Worm (Caenorhabditis elegans) whole organism, L3 larva: ENCODE measurements around the gene B0001.5.

Experiments used
- R02D3.7 ChIP-seq: fragments of 150-350 bp; optimal IDR thresholded peaks from 2 replicates; lab custom pipeline; 2014; ENCODE audit warnings: missing biosample characterization, missing genetic modification characterization
- ZK546.5 ChIP-seq: sonication (generic microtip); optimal IDR thresholded peaks from 2 replicates; lab custom pipeline; 2017; ENCODE audit warnings: missing biosample characterization, missing genetic modification characterization
- aly-2 ChIP-seq: fragments of 150-350 bp; optimal IDR thresholded peaks from 2 replicates; lab custom pipeline; 2014; ENCODE audit warnings: missing biosample characterization, missing genetic modification characterization
- ama-1 ChIP-seq: fragments of 150-350 bp; optimal IDR thresholded peaks from 2 replicates; lab custom pipeline; 2018
- ceh-16 ChIP-seq: sonication (generic microtip); optimal IDR thresholded peaks from 2 replicates; lab custom pipeline; 2017; ENCODE audit warnings: missing biosample characterization, missing genetic modification characterization
- ceh-28 ChIP-seq: fragments of 150-350 bp; optimal IDR thresholded peaks from 2 replicates; lab custom pipeline; 2014; ENCODE audit warnings: missing biosample characterization, missing genetic modification reagents, missing genetic modification characterization
- daf-12 ChIP-seq: fragments of 150-350 bp; optimal IDR thresholded peaks from 2 replicates; lab custom pipeline; 2014; ENCODE audit warnings: missing biosample characterization, missing genetic modification reagents, missing genetic modification characterization
- egl-27 ChIP-seq: sonication (generic microtip); optimal IDR thresholded peaks from 4 replicates; lab custom pipeline; 2017; ENCODE audit warnings: missing biosample characterization, missing genetic modification reagents, missing genetic modification characterization
- egl-5 ChIP-seq: fragments of 150-350 bp; optimal IDR thresholded peaks from 2 replicates; lab custom pipeline; 2017; ENCODE audit warnings: missing biosample characterization, missing genetic modification reagents, missing genetic modification characterization, inconsistent platforms
- elt-1 ChIP-seq: fragments of 150-350 bp; optimal IDR thresholded peaks from 2 replicates; lab custom pipeline; 2014; ENCODE audit warnings: missing biosample characterization, missing genetic modification characterization
- eor-1 ChIP-seq, 2 experiments: fragments of 150-350 bp; optimal IDR thresholded peaks; 2 replicates each; lab custom pipeline; 2014 to 2018; ENCODE audit warnings: missing biosample characterization in 2 of 2, missing genetic modification characterization in 2 of 2
- fkh-2 ChIP-seq: fragments of 150-350 bp; optimal IDR thresholded peaks from 2 replicates; lab custom pipeline; 2014; ENCODE audit warnings: missing biosample characterization, missing genetic modification reagents, missing genetic modification characterization
- hmg-11 ChIP-seq: sonication (generic microtip); optimal IDR thresholded peaks from 2 replicates; lab custom pipeline; 2016; ENCODE audit warnings: missing genetic modification characterization, missing compliant biosample characterization
- jun-1 ChIP-seq: fragments of 150-350 bp; optimal IDR thresholded peaks from 2 replicates; lab custom pipeline; 2014; ENCODE audit warnings: missing biosample characterization, missing genetic modification reagents, missing genetic modification characterization
- lin-15B ChIP-seq: fragments of 150-350 bp; optimal IDR thresholded peaks from 2 replicates; lab custom pipeline; 2014; ENCODE audit warnings: missing biosample characterization, missing genetic modification characterization
- lin-39 ChIP-seq: fragments of 150-350 bp; optimal IDR thresholded peaks from 2 replicates; lab custom pipeline; 2018; ENCODE audit warnings: missing biosample characterization, missing genetic modification reagents, missing genetic modification characterization
- lsy-12 ChIP-seq: sonication (generic microtip); optimal IDR thresholded peaks from 2 replicates; lab custom pipeline; 2016; ENCODE audit warnings: mild to moderate bottlenecking, missing genetic modification characterization, missing compliant biosample characterization
- mdl-1 ChIP-seq: fragments of 150-350 bp; optimal IDR thresholded peaks from 2 replicates; lab custom pipeline; 2014; ENCODE audit warnings: missing biosample characterization, missing genetic modification characterization
- mml-1 ChIP-seq: fragments of 150-350 bp; sonication (generic microtip); optimal IDR thresholded peaks from 3 replicates; lab custom pipeline; 2014; ENCODE audit warnings: missing biosample characterization, missing genetic modification characterization
- nfya-1 ChIP-seq: sonication (generic microtip); optimal IDR thresholded peaks from 2 replicates; lab custom pipeline; 2017; ENCODE audit warnings: missing genetic modification characterization, mild to moderate bottlenecking, missing compliant biosample characterization, antibody characterized with exemption, moderate library complexity; ENCODE audit not compliant: insufficient read depth
- nhr-11 ChIP-seq: fragments of 150-350 bp; optimal IDR thresholded peaks from 2 replicates; lab custom pipeline; 2014; ENCODE audit warnings: missing biosample characterization, missing genetic modification characterization
- nhr-237 ChIP-seq: fragments of 150-350 bp; optimal IDR thresholded peaks from 2 replicates; lab custom pipeline; 2014; ENCODE audit warnings: missing biosample characterization, missing genetic modification characterization
- nhr-25 ChIP-seq: sonication (generic microtip); optimal IDR thresholded peaks from 2 replicates; lab custom pipeline; 2017; ENCODE audit warnings: missing biosample characterization, missing genetic modification characterization
- nhr-28 ChIP-seq: fragments of 150-350 bp; optimal IDR thresholded peaks from 2 replicates; lab custom pipeline; 2014; ENCODE audit warnings: missing biosample characterization, missing genetic modification characterization
- nhr-67 ChIP-seq: fragments of 150-350 bp; optimal IDR thresholded peaks from 2 replicates; lab custom pipeline; 2014; ENCODE audit warnings: missing biosample characterization, missing genetic modification characterization
- nhr-76 ChIP-seq: fragments of 150-350 bp; sonication (generic microtip); optimal IDR thresholded peaks from 5 replicates; lab custom pipeline; 2014; ENCODE audit warnings: missing biosample characterization, missing genetic modification characterization
- nhr-77 ChIP-seq: fragments of 150-350 bp; optimal IDR thresholded peaks from 2 replicates; lab custom pipeline; 2014; ENCODE audit warnings: missing biosample characterization, missing genetic modification characterization
- pha-4 ChIP-seq: fragments of 150-350 bp; optimal IDR thresholded peaks from 2 replicates; lab custom pipeline; 2014; ENCODE audit warnings: missing biosample characterization, missing genetic modification reagents, missing genetic modification characterization
- pqm-1 ChIP-seq: fragments of 150-350 bp; optimal IDR thresholded peaks from 2 replicates; lab custom pipeline; 2017; ENCODE audit warnings: missing biosample characterization, missing genetic modification characterization, inconsistent platforms
- sea-2 ChIP-seq: fragments of 150-350 bp; sonication (generic microtip); optimal IDR thresholded peaks from 4 replicates; lab custom pipeline; 2014; ENCODE audit warnings: missing biosample characterization, missing genetic modification reagents, missing genetic modification characterization
- snpc-4 ChIP-seq: fragments of 150-350 bp; optimal IDR thresholded peaks from 2 replicates; lab custom pipeline; 2014; ENCODE audit warnings: missing biosample characterization, missing genetic modification characterization
- tbx-2 ChIP-seq: sonication (generic microtip); optimal IDR thresholded peaks from 2 replicates; lab custom pipeline; 2016; ENCODE audit warnings: mild to moderate bottlenecking, missing genetic modification characterization, missing compliant biosample characterization
- unc-39 ChIP-seq: sonication (generic microtip); optimal IDR thresholded peaks from 4 replicates; lab custom pipeline; 2017; ENCODE audit warnings: missing biosample characterization, missing genetic modification characterization
- unc-62 ChIP-seq: fragments of 150-350 bp; sonication (generic microtip); optimal IDR thresholded peaks from 4 replicates; lab custom pipeline; 2014; ENCODE audit warnings: missing biosample characterization, missing genetic modification reagents, missing genetic modification characterization
- ztf-11 ChIP-seq: fragments of 150-350 bp; optimal IDR thresholded peaks from 2 replicates; lab custom pipeline; 2014; ENCODE audit warnings: missing biosample characterization, missing genetic modification characterization

The B0001.5 gene

DNA sequence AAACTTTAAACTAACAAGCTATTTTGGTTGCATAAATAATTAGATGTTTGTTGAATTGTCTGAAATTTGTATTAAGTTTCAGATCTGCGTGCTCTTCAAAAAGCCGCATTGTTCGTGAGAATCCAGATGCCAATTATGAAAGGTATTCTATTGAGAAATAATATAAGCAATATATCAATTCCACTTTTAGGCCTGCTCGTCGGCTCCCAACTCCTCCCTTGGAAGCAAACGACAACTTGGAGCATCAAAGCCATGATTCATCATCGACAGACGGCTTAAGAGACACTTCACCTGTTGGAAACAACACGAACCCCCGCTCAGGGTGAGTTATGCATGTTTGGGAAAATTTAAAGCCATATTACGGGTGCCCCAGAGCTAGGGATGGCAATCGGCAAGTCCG lies 19.6 kb upstream of the B0001.5 start:
- TF ChIP-seq fkh-2: no peak
- TF ChIP-seq daf-12 (tag; lab: Kevin White, UChicago): no peak
- no peak for TF ChIP-seq jun-1
- TF ChIP-seq aly-2 (tag; lab: Kevin White, UChicago): no peak
- no peak for TF ChIP-seq egl-27
- no peak for TF ChIP-seq ceh-28

DNA sequence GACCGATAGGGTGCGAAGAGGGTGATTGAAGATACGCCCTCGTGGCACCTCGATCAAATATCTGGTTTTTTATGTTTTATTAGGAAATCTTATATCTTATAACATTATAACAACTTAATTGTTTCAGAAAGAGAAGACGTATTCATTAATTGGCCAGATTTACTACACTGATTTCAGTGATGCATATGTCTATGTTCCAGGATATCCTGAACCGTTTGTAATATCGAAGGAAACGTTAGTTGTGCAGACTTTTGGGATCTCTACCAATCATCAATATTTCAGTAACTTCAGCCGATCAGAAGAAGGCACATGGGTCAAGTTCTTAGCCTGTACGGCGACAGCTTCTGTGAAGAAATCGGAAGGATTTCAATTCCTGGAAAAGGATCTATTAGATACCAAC lies 17.3 kb upstream of the B0001.5 start:
- TF ChIP-seq pha-4 (tag; lab: Kevin White, UChicago) (no peak), nhr-28 (tag; lab: Kevin White, UChicago) (no peak), unc-62 (GFP tag; lab: Kevin White, UChicago) (no peak), nfya-1 (tag; lab: Kevin White, UChicago) (no peak), egl-27 (no peak), eor-1 (tag; optimal IDR thresholded peaks at IDR 0.05; lab: Kevin White, UChicago) (no peak)

DNA sequence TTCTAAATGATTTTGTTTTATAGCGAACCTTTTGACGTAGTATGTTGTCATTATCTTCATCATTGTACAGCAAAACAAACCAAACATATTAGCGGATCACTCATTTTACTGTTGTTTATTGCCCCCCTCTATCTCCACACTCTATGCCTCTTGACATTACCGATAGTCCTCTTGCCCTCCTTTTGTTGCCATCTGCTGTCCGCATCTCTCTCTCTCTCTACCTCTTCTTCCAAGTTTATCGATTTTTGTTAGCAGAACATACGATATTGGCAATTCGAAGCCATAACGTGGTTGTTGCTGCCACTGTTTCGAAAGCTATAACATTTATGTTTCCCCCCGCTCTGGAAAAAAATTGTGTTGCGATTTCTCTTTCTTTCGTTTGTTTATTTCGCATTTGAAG lies 14.8 kb upstream of the B0001.5 start:
- no peak for TF ChIP-seq nfya-1 (tag; lab: Kevin White, UChicago)
- TF ChIP-seq ztf-11: no peak
- no peak for TF ChIP-seq nhr-67 (tag; lab: Kevin White, UChicago)
- TF ChIP-seq R02D3.7 (tag; lab: Kevin White, UChicago): no peak
- TF ChIP-seq ceh-28: peak; percentile 34
- no peak for TF ChIP-seq mml-1
- TF ChIP-seq lin-39 (tag; lab: Kevin White, UChicago): no peak
- TF ChIP-seq nhr-77 (tag; lab: Kevin White, UChicago): no peak
- no peak for TF ChIP-seq eor-1 (tag; optimal IDR thresholded peaks at IDR 0.05; lab: Kevin White, UChicago)
- TF ChIP-seq nhr-25 (tag; lab: Kevin White, UChicago): peak; percentile 7
- TF ChIP-seq fkh-2: no peak

DNA sequence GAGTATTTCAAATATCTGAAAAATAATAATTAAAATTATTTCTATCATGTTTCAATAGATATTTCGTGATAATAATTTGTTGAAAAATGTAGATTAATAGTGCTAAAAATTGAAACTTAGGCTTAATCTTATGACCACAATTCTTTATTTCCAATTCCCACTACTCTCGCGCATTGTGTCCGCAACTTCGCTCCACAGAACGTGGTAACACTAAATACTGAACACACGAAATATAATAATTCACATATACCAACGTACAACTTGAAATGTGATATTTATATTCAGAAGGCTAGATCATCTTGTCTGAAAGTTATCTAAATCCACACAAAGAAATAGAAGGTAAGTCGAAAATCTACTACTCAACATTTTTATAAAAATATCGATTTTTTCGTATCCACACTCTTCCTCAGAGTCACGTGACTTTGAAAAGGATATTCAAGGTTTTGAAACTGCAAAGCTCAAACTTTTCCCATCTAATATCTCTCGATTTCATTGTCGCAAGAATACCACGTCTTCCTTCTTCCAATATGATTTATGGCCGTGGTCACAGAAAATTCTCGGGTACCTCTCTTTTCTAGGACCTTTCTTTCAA lies 13.6 kb upstream of the B0001.5 start, which contains the start of gene eri-12:
Gene eri-12 (plus strand): TSS at position 197 of the 592 bp plus-strand sequence.
- TF ChIP-seq snpc-4 (no peak), ceh-16 (no peak), nhr-237 (tag; lab: Kevin White, UChicago) (no peak), pha-4 (tag; lab: Kevin White, UChicago) (peak; percentile 0), tbx-2 (tag; lab: Kevin White, UChicago) (no peak)

DNA sequence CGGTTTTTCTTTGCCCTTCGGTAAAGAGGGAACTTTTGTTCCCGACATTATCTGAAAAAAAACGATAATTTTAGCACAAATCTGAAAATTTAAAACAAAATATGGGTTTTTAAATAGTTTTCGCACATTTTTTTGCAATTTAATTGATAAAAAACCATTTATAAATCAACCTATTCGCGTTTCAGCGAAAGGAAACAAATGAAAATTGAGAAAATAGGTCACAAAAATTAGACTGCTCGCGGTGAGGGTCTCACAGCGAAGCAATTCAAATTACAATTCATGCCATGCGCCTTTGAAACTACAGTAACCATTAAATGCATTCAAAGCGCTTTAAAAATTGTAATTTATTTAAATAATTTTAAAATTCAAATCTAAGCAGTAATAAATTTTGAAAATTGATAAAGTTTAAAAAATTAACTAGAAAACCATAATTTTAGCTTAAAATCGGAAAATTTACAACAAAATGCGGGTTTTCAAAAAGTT lies 11.1 kb upstream of the B0001.5 start, which contains the start of gene B0001.7:
Gene B0001.7 (minus strand): TSS at position 51 of the 483 bp plus-strand sequence.
- TF ChIP-seq unc-62 (GFP tag; lab: Kevin White, UChicago) (no peak), sea-2 (no peak), nhr-237 (tag; lab: Kevin White, UChicago) (no peak), elt-1 (tag; lab: Kevin White, UChicago) (no peak), fkh-2 (no peak), tbx-2 (tag; lab: Kevin White, UChicago) (no peak), ZK546.5 (tag; lab: Kevin White, UChicago) (no peak), egl-5 (no peak), nfya-1 (tag; lab: Kevin White, UChicago) (no peak), pha-4 (tag; lab: Kevin White, UChicago) (no peak)

DNA sequence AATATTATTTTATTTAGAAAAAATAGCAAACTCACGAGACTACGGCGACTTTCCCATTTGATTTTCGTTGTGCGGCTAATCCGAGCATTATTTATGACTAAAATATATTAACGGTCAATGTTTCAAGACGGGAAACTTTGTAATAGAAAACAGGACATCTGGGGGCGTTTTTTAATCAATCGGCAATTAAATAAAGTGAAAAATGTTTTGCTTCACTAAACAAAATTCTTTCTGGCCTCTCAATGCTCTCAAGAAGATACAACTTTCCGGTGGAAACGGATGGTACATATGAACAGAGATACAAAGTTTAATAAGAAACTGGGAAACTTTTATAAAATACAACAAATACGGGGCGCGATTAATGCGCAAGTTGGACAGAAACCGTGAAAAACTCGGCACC lies 7.7 kb upstream of the B0001.5 start, which contains the start of gene B0001.2:
Gene B0001.2 (minus strand): TSS at position 101 of the 400 bp plus-strand sequence.
- no peak for TF ChIP-seq hmg-11 (tag; lab: Kevin White, UChicago)
- TF ChIP-seq daf-12 (tag; lab: Kevin White, UChicago): no peak
- no peak for TF ChIP-seq pqm-1 (tag; lab: Kevin White, UChicago)
- no peak for TF ChIP-seq ceh-16

DNA sequence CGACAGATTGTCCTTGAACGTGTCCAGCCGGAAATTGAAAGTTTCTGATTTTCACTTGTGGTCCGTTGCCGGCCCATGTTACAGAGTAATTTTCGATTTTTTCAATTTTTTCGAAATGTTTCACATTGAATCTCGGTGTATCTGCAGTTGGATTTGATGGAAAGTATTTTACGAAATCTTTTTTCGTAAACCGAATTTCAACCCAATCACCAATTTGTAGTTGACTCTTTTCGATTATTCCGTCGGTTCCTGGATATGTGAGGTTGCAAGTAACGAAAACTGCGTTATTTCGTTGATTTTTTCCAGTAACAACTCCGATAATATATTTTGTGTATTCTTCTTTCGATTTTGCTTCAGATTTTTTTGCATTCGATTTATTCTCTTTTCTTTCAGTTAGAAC lies 6.5 kb upstream of the B0001.5 start:
- no peak for TF ChIP-seq snpc-4
- no peak for TF ChIP-seq nhr-237 (tag; lab: Kevin White, UChicago)
- TF ChIP-seq aly-2 (tag; lab: Kevin White, UChicago): no peak
- no peak for TF ChIP-seq nhr-67 (tag; lab: Kevin White, UChicago)
- TF ChIP-seq egl-5: no peak
- TF ChIP-seq R02D3.7 (tag; lab: Kevin White, UChicago): no peak
- no peak for TF ChIP-seq lsy-12 (tag; lab: Kevin White, UChicago)
- no peak for TF ChIP-seq unc-39 (tag; lab: Kevin White, UChicago)
- no peak for TF ChIP-seq unc-62 (GFP tag; lab: Kevin White, UChicago)
- no peak for TF ChIP-seq mdl-1 (tag; lab: Kevin White, UChicago)
- no peak for TF ChIP-seq lin-15B (tag; lab: Kevin White, UChicago)
- no peak for TF ChIP-seq ztf-11
- TF ChIP-seq nhr-11 (tag; lab: Kevin White, UChicago): no peak
- TF ChIP-seq ama-1: no peak
- no peak for TF ChIP-seq hmg-11 (tag; lab: Kevin White, UChicago)
- no peak for TF ChIP-seq nhr-76 (tag; lab: Kevin White, UChicago)
